Worm (Caenorhabditis elegans) whole organism, L3 larva: Measurements from ENCODE around the gene K04C2.8.

Experiments
- fkh-10 ChIP-seq: sonication (generic microtip); optimal IDR thresholded peaks from 2 replicates; lab custom pipeline; 2017; ENCODE audit warnings: missing biosample characterization, missing genetic modification reagents, missing genetic modification characterization
- lsy-12 ChIP-seq: sonication (generic microtip); optimal IDR thresholded peaks from 2 replicates; lab custom pipeline; 2016; ENCODE audit warnings: mild to moderate bottlenecking, missing genetic modification characterization, missing compliant biosample characterization
- nhr-11 ChIP-seq: fragments of 150-350 bp; optimal IDR thresholded peaks from 2 replicates; lab custom pipeline; 2014; ENCODE audit warnings: missing biosample characterization, missing genetic modification characterization
- unc-39 ChIP-seq: sonication (generic microtip); optimal IDR thresholded peaks from 4 replicates; lab custom pipeline; 2017; ENCODE audit warnings: missing biosample characterization, missing genetic modification characterization

Gene K04C2.8

DNA sequence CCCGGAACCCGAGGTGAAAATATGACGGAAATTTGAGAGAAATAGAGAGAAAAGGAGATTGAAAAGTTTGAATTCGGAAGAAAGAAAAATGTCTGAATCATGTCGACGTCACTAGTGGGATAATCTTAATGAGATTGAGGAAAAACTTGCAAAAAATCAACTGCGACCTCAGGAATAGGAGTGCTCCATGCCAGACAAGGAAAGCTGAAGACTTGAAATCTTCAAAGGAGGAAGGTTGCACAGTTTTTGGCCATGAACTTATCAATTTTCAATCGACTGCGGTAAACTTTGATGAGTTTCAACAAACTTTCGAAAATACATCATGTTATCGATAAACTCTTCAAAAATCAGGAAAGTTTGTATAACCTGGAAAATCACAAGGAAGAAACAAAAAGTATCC, 42.3 kb downstream of the K04C2.8 start, which contains the start of gene pdf-1:
pdf-1 (minus strand) TSS at position 101 of the 400 bp plus-strand sequence.
- no peak for TF ChIP-seq nhr-11 (tag; lab: Kevin White, UChicago)
- TF ChIP-seq lsy-12: no peak
- TF ChIP-seq unc-39 (tag; lab: Kevin White, UChicago): no peak
- TF ChIP-seq, all 47 proteins: peak for 0

DNA sequence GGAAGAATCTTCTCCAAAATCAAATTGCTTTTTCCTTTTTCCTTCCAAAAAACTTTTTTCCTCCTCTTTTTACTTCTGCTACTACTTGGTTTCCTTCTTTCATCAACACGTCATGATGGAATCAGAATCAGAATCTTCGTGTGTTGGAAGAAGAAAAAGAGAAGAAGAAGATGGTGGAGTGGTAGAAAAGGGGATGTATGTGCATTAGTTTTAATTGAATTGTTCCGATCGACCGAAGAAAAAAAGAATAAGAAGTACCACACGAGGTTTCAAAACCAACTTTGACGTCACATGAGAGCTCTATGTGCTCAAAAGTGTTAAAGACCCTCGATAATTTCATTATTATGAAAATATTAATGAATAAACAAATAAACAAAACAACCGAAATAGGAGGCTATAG, 44.7 kb downstream of the K04C2.8 start:
- no peak for TF ChIP-seq lsy-12
- TF ChIP-seq fkh-10 (GFP tag; lab: Kevin White, UChicago): peak; percentile 31
